Worm (Caenorhabditis elegans) whole organism, young adult: ENCODE data around the gene try-1.

Experiments
- fkh-3 ChIP-seq: sonication (generic microtip); optimal IDR thresholded peaks from 2 replicates; lab custom pipeline; 2016; ENCODE audit warnings: mild to moderate bottlenecking, missing genetic modification characterization, missing compliant biosample characterization
- him-1 ChIP-seq: sonication (generic microtip); optimal IDR thresholded peaks from 2 replicates; lab custom pipeline; 2016; ENCODE audit warnings: missing genotype, missing genetic modification reagents, missing genetic modification characterization, missing compliant biosample characterization
- repo-1 ChIP-seq: sonication (generic microtip); optimal IDR thresholded peaks from 2 replicates; lab custom pipeline; 2017; ENCODE audit warnings: mild to moderate bottlenecking, missing genetic modification characterization, missing compliant biosample characterization
- sdz-38 ChIP-seq: sonication (generic microtip); optimal IDR thresholded peaks from 2 replicates; lab custom pipeline; 2016; ENCODE audit warnings: missing genotype, missing genetic modification characterization, missing compliant biosample characterization

DNA sequence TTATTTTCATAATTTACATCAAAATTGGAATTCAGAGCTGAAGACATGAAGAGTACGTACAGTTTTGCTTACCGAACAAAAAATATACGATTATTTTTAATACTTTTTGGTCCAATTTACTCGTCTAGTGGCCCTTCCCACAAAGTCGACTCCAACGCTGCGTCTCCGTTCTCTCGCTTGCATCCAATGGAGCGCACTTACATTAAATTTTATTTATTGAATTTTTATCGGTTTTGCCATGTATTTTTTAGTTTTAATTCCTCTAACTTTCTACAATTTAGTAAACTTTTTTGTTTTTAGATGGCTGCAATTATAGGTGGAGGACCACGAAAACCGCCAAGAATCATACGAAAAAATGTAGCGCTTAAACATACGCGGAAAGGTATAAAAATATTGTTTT lies 13.8 kb downstream of the try-1 start, which contains the start of gene ZK546.5:
- TF ChIP-seq fkh-3 (tag; lab: Kevin White, UChicago) (no peak), him-1 (tag; lab: Kevin White, UChicago) (no peak), repo-1 (tag; lab: Kevin White, UChicago) (no peak), sdz-38 (tag; lab: Kevin White, UChicago) (no peak)
